Worm (Caenorhabditis elegans): Measurements from ENCODE around the gene B0280.17.
A peak's percentile ranks its signal among the peaks of the same experiment; 100 is the strongest.

The B0280.17 gene

ce11 chrIII:7153747-7154238, 17.9 kb upstream of the B0280.17 start, which contains the start of gene ogt-1 (continued):
- TF ChIP-seq nhr-11 (tag; optimal IDR thresholded peaks at IDR 0.05) (peak; percentile 74), egl-27 (tag; optimal IDR thresholded peaks at IDR 0.05) (peak; percentile 93 to 98), sptf-1 (tag; optimal IDR thresholded peaks at IDR 0.05) (no peak), ceh-90 (tag; optimal IDR thresholded peaks at IDR 0.05) (no peak), nhr-19 (GFP tag; conservative IDR thresholded peaks at IDR 0.05) (peak; percentile 86), mep-1 (tag; optimal IDR thresholded peaks at IDR 0.05) (peak; percentile 93), zip-4 (GFP tag; optimal IDR thresholded peaks at IDR 0.05) (no peak), dsc-1 (tag; optimal IDR thresholded peaks at IDR 0.05) (peak; percentile 33), irx-1 (tag; optimal IDR thresholded peaks at IDR 0.05) (peak; percentile 62), lin-15B (tag; optimal IDR thresholded peaks at IDR 0.05) (no peak), swsn-7 (tag; optimal IDR thresholded peaks at IDR 0.05) (peak; percentile 89), zag-1 (tag; optimal IDR thresholded peaks at IDR 0.05) (peak; percentile 39), nhr-85 (tag) (peak; percentile 96), snpc-4 (tag; optimal IDR thresholded peaks at IDR 0.05) (peak; percentile 76), hlh-17 (GFP tag; optimal IDR thresholded peaks at IDR 0.05; ENCODE audit: borderline replicate concordance) (no peak), tlp-1 (tag; optimal IDR thresholded peaks at IDR 0.05) (no peak), ets-5 (GFP tag; IDR thresholded peaks at IDR 0.05) (no peak), mef-2 (tag; optimal IDR thresholded peaks at IDR 0.05) (peak; percentile 65), ceh-8 (GFP tag; optimal IDR thresholded peaks at IDR 0.05) (peak; percentile 67), elt-2 (tag; optimal IDR thresholded peaks at IDR 0.05) (peak; percentile 62), unc-30 (tag; optimal IDR thresholded peaks at IDR 0.05) (no peak), tbx-2 (tag; optimal IDR thresholded peaks at IDR 0.05) (peak; percentile 84), unc-86 (tag; optimal IDR thresholded peaks at IDR 0.05) (peak; percentile 72), nhr-237 (tag; optimal IDR thresholded peaks at IDR 0.05) (peak; percentile 77), nhr-77 (tag; optimal IDR thresholded peaks at IDR 0.05) (peak; percentile 71), nhr-84 (tag; optimal IDR thresholded peaks at IDR 0.05) (no peak), snu-23 (GFP tag; optimal IDR thresholded peaks at IDR 0.05) (peak; percentile 94), pag-3 (tag; optimal IDR thresholded peaks at IDR 0.05; ENCODE audit: borderline replicate concordance, insufficient read depth) (peak; percentile 16), ceh-88 (GFP tag; IDR thresholded peaks at IDR 0.05) (no peak), lin-13 (GFP tag; optimal IDR thresholded peaks at IDR 0.05) (peak; percentile 82), nhr-20 (tag; optimal IDR thresholded peaks at IDR 0.05) (peak; percentile 90), nhr-12 (tag; optimal IDR thresholded peaks at IDR 0.05) (no peak), aly-2 (tag; optimal IDR thresholded peaks at IDR 0.05) (peak; percentile 66), fkh-4 (tag; optimal IDR thresholded peaks at IDR 0.05; ENCODE audit: borderline replicate concordance) (no peak), egl-13 (tag; optimal IDR thresholded peaks at IDR 0.05) (peak; percentile 32), jun-1 (tag; optimal IDR thresholded peaks at IDR 0.05) (peak; percentile 68), hlh-4 (tag; optimal IDR thresholded peaks at IDR 0.05) (no peak), ces-1 (GFP tag; optimal IDR thresholded peaks at IDR 0.05) (no peak), dpl-1 (GFP tag; optimal IDR thresholded peaks at IDR 0.05) (peak; percentile 64 to 70 (median 66)), F16B12.6 (tag; optimal IDR thresholded peaks at IDR 0.05) (peak; percentile 40), lsy-2 (tag; optimal IDR thresholded peaks at IDR 0.05) (peak; percentile 88 to 90), fos-1 (tag; optimal IDR thresholded peaks at IDR 0.05) (peak; percentile 82), fkh-8 (tag; optimal IDR thresholded peaks at IDR 0.05) (peak; percentile 46), unc-130 (tag; optimal IDR thresholded peaks at IDR 0.05) (no peak), pax-3 (tag; optimal IDR thresholded peaks at IDR 0.05) (no peak), nhr-71 (tag; optimal IDR thresholded peaks at IDR 0.05) (peak; percentile 96), isw-1 (GFP tag; IDR thresholded peaks at IDR 0.05) (peak; percentile 70)
